Fruit fly (Drosophila melanogaster) whole organism, embryonic: ENCODE results near the gene Ldsdh1.

Source experiments
- CG9437 ChIP-seq: fragments of 200-800 bp; sonication (Bioruptor generic); optimal IDR thresholded peaks from 2 replicates; lab custom pipeline; 2018; ENCODE audit warnings: missing biosample characterization, mild to moderate bottlenecking, missing genetic modification characterization
- Dip3 ChIP-seq: fragments of 200-800 bp; sonication (Bioruptor generic); optimal IDR thresholded peaks from 3 replicates; lab custom pipeline; 2016; ENCODE audit warnings: missing biosample characterization, missing genetic modification characterization
- sisA ChIP-seq: fragments of 200-800 bp; sonication (Bioruptor generic); IDR thresholded peaks from 2 replicates; pipeline ENCODE4 v1.3.6; 2022; ENCODE audit warnings: missing biosample characterization, missing genetic modification characterization

dm6 chrX:8110984-8111383, 29.6 kb upstream of the Ldsdh1 start:
- TF ChIP-seq sisA (GFP tag; lab: Robert Waterston, UW), result no peak
- no peak for TF ChIP-seq Dip3 (GFP tag; lab: Kevin White, UChicago)
- TF ChIP-seq CG9437 (GFP tag; lab: Kevin White, UChicago), result no peak
